Worm (Caenorhabditis elegans): ENCODE data around the gene nduf-2.2.

DNA sequence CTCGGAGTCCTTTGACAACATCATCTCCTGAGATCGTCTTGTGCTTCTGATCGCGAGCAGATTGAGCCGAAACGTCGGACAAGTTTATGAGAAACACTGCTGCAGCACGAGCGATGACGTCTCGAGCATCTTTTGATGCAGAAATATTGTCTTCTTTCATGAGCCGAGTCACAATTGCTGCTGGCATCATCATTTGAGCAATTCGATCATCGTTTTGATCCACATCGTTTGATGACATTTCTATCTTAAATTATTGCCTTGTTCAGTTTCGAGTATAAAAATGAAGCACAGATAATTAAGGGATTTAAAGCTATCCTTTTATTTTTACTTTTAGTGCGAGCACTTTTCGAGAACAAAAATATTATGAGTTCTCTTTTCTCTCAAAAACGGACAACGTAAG is 2.4 kb upstream of the nduf-2.2 start, which contains the start of gene T26A5.8:
- TF ChIP-seq unc-130 (GFP tag; optimal IDR thresholded peaks at IDR 0.05) (peak; percentile 22), snpc-4 (GFP tag; optimal IDR thresholded peaks at IDR 0.05) (no peak), snpc-4 (tag; optimal IDR thresholded peaks at IDR 0.05) (peak in 2 of 4 experiments; percentile 10 to 19), ceh-40 (GFP tag; IDR thresholded peaks at IDR 0.05) (no peak), hlh-26 (GFP tag; conservative IDR thresholded peaks at IDR 0.05) (no peak), F52B5.7 (tag; optimal IDR thresholded peaks at IDR 0.05) (peak; percentile 73), B0019.2 (GFP tag; conservative IDR thresholded peaks at IDR 0.05) (no peak), ama-1 (optimal IDR thresholded peaks at IDR 0.05) (peak; percentile 10), ama-1 (GFP tag; optimal IDR thresholded peaks at IDR 0.05) (peak in 1 of 2 experiments; percentile 33), F49E8.2 (tag; optimal IDR thresholded peaks at IDR 0.05; ENCODE audit: insufficient read depth) (peak; percentile 51), lag-1 (GFP tag; IDR thresholded peaks at IDR 0.05) (no peak), let-607 (tag; optimal IDR thresholded peaks at IDR 0.05) (peak in 1 of 2 experiments; percentile 24), efl-1 (GFP tag; optimal IDR thresholded peaks at IDR 0.05) (no peak), nhr-120 (GFP tag; IDR thresholded peaks at IDR 0.05) (0 out of 2 replicates have a peak, but pooled peaks have one; percentile 22), sdz-38 (tag; optimal IDR thresholded peaks at IDR 0.05) (no peak)

Measured in whole organism, young adult.